Worm (Caenorhabditis elegans) whole organism, mixed stage, embryonic: ENCODE measurements around the gene mca-1.
"Not testable (repeated sequence)": the region's sequence is repeated elsewhere in the genome, so short reads cannot be mapped to it uniquely, and the experiment has no call there.

Experiments used
- M03D4.4 ChIP-seq: sonication (generic microtip); optimal IDR thresholded peaks from 2 replicates; lab custom pipeline; 2017; ENCODE audit warnings: mild to moderate bottlenecking, missing genetic modification characterization, missing compliant biosample characterization
- bed-3 ChIP-seq: fragments of 200-800 bp; sonication (Bioruptor generic); optimal IDR thresholded peaks from 3 replicates; lab custom pipeline; 2018; ENCODE audit warnings: mild to moderate bottlenecking, missing genetic modification characterization, moderate library complexity, missing compliant biosample characterization
- blmp-1 ChIP-seq: fragments of 150-350 bp; optimal IDR thresholded peaks from 2 replicates; lab custom pipeline; 2014; ENCODE audit warnings: missing biosample characterization, missing genetic modification characterization
- ceh-83 ChIP-seq: fragments of 200-800 bp; sonication (Bioruptor generic); optimal IDR thresholded peaks from 2 replicates; lab custom pipeline; 2018; ENCODE audit warnings: mild to moderate bottlenecking, missing genetic modification characterization, missing compliant biosample characterization
- ces-1 ChIP-seq: fragments of 150-350 bp; optimal IDR thresholded peaks from 2 replicates; lab custom pipeline; 2014; ENCODE audit warnings: missing biosample characterization, missing genetic modification reagents, missing genetic modification characterization
- cnd-1 ChIP-seq: fragments of 200-800 bp; sonication (Bioruptor generic); optimal IDR thresholded peaks from 2 replicates; lab custom pipeline; 2018; ENCODE audit warnings: mild to moderate bottlenecking, missing genetic modification characterization, missing compliant biosample characterization
- drap-1 ChIP-seq: fragments of 200-800 bp; sonication (Bioruptor generic); optimal IDR thresholded peaks from 3 replicates; lab custom pipeline; 2018; ENCODE audit warnings: mild to moderate bottlenecking, missing genetic modification characterization, missing compliant biosample characterization
- elt-1 ChIP-seq: sonication (generic microtip); optimal IDR thresholded peaks from 2 replicates; lab custom pipeline; 2017; ENCODE audit warnings: missing genetic modification characterization, mild to moderate bottlenecking, missing compliant biosample characterization, antibody characterized with exemption, moderate library complexity, borderline replicate concordance; ENCODE audit not compliant: insufficient read depth
- elt-3 ChIP-seq: fragments of 150-350 bp; optimal IDR thresholded peaks from 2 replicates; lab custom pipeline; 2014; ENCODE audit warnings: missing biosample characterization, missing genetic modification characterization
- flh-1 ChIP-seq: fragments of 200-800 bp; sonication (Bioruptor generic); optimal IDR thresholded peaks from 2 replicates; lab custom pipeline; 2018; ENCODE audit warnings: mild to moderate bottlenecking, missing genetic modification characterization, moderate library complexity, missing compliant biosample characterization
- ham-2 ChIP-seq: fragments of 200-800 bp; sonication (Bioruptor generic); optimal IDR thresholded peaks from 2 replicates; lab custom pipeline; 2018; ENCODE audit warnings: mild to moderate bottlenecking, missing genetic modification characterization, missing compliant biosample characterization
- hlh-1 ChIP-seq: fragments of 150-350 bp; optimal IDR thresholded peaks from 2 replicates; lab custom pipeline; 2014; ENCODE audit warnings: missing biosample characterization, missing genetic modification reagents, missing genetic modification characterization
- lin-13 ChIP-seq: fragments of 150-350 bp; optimal IDR thresholded peaks from 2 replicates; lab custom pipeline; 2014; ENCODE audit warnings: missing biosample characterization, missing genetic modification characterization
- lin-32 ChIP-seq: fragments of 200-800 bp; sonication (Bioruptor generic); optimal IDR thresholded peaks from 2 replicates; lab custom pipeline; 2018; ENCODE audit warnings: mild to moderate bottlenecking, missing genetic modification characterization, missing compliant biosample characterization
- lsy-2 ChIP-seq: fragments of 150-350 bp; optimal IDR thresholded peaks from 2 replicates; lab custom pipeline; 2014; ENCODE audit warnings: missing biosample characterization, missing genetic modification characterization
- mep-1 ChIP-seq: fragments of 150-350 bp; optimal IDR thresholded peaks from 2 replicates; lab custom pipeline; 2017; ENCODE audit warnings: missing biosample characterization, missing genetic modification reagents, missing genetic modification characterization, inconsistent platforms
- nhr-12 ChIP-seq: fragments of 150-350 bp; optimal IDR thresholded peaks from 2 replicates; lab custom pipeline; 2014; ENCODE audit warnings: missing biosample characterization, missing genetic modification characterization
- nhr-237 ChIP-seq: fragments of 150-350 bp; optimal IDR thresholded peaks from 2 replicates; lab custom pipeline; 2014; ENCODE audit warnings: missing biosample characterization, missing genetic modification characterization
- nhr-28 ChIP-seq: fragments of 150-350 bp; optimal IDR thresholded peaks from 2 replicates; lab custom pipeline; 2014; ENCODE audit warnings: missing biosample characterization, missing genetic modification characterization
- nhr-76 ChIP-seq: sonication (generic microtip); optimal IDR thresholded peaks from 2 replicates; lab custom pipeline; 2017; ENCODE audit warnings: missing biosample characterization, missing genetic modification characterization
- sem-2 ChIP-seq: fragments of 200-800 bp; sonication (Bioruptor generic); optimal IDR thresholded peaks from 2 replicates; lab custom pipeline; 2018; ENCODE audit warnings: mild to moderate bottlenecking, missing genetic modification characterization, missing compliant biosample characterization
- snpc-4 ChIP-seq: fragments of 150-350 bp; optimal IDR thresholded peaks from 2 replicates; lab custom pipeline; 2014; ENCODE audit warnings: missing biosample characterization, missing genetic modification characterization
- sptf-1 ChIP-seq: sonication (generic microtip); optimal IDR thresholded peaks from 2 replicates; lab custom pipeline; 2017; ENCODE audit warnings: mild to moderate bottlenecking, missing genetic modification characterization, moderate library complexity, missing compliant biosample characterization
- tbx-8 ChIP-seq: fragments of 200-800 bp; sonication (Bioruptor generic); optimal IDR thresholded peaks from 2 replicates; lab custom pipeline; 2018; ENCODE audit warnings: mild to moderate bottlenecking, missing genetic modification characterization, moderate library complexity, missing compliant biosample characterization
- unc-120 ChIP-seq: sonication (generic microtip); optimal IDR thresholded peaks from 2 replicates; lab custom pipeline; 2017; ENCODE audit warnings: missing genetic modification characterization, missing compliant biosample characterization; ENCODE audit not compliant: poor library complexity, severe bottlenecking
- unc-39 ChIP-seq: fragments of 150-350 bp; optimal IDR thresholded peaks from 2 replicates; lab custom pipeline; 2014; ENCODE audit warnings: missing biosample characterization, missing genetic modification characterization
- unc-62 ChIP-seq: fragments of 150-350 bp; optimal IDR thresholded peaks from 2 replicates; lab custom pipeline; 2014; ENCODE audit warnings: missing biosample characterization, missing genetic modification reagents, missing genetic modification characterization
- zip-8 ChIP-seq: fragments of 150-350 bp; optimal IDR thresholded peaks from 2 replicates; lab custom pipeline; 2014; ENCODE audit warnings: missing biosample characterization, missing genetic modification characterization
- ztf-11 ChIP-seq: fragments of 150-350 bp; optimal IDR thresholded peaks from 2 replicates; lab custom pipeline; 2014; ENCODE audit warnings: missing biosample characterization, missing genetic modification characterization

Gene mca-1

DNA sequence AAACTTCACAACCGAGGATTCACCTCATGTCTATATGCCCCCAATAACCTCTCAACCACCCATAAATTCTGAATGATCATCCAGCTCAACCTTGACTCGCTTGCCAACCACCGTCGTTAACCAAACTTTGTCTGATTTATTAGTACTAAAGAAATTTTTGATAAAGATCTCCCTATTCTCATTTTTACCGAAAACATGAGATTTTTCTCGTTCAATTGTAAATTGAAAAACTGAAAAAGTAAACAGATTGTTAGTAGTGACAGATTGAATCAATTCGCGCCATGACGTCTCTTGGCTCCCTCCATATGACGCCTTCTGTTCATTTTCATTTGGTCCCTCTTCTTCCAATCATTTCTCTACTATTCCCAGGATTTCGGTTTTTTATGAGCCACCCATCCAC lies 26.8 kb downstream of the mca-1 start:
- TF ChIP-seq hlh-1 (tag; lab: Kevin White, UChicago) (no peak), drap-1 (GFP tag; lab: Kevin White, UChicago) (no peak), bed-3 (GFP tag; lab: Kevin White, UChicago) (no peak), ham-2 (GFP tag; lab: Kevin White, UChicago) (no peak), zip-8 (no peak), flh-1 (GFP tag; lab: Kevin White, UChicago) (no peak), ceh-83 (GFP tag; lab: Kevin White, UChicago) (no peak), nhr-76 (no peak), nhr-28 (tag; lab: Kevin White, UChicago) (no peak)
- TF ChIP-seq, all 35 proteins: peak for 0

ce11 chrIV:9601595-9601994 lies 33.2 kb downstream of the mca-1 start, which contains the start of gene aat-1:
Gene aat-1 (minus strand): TSS chrIV:9601695.
- TF ChIP-seq tbx-8 (GFP tag; lab: Kevin White, UChicago) (no peak), flh-1 (GFP tag; lab: Kevin White, UChicago) (no peak), sptf-1 (tag; lab: Kevin White, UChicago) (no peak), cnd-1 (tag; lab: Kevin White, UChicago) (no peak), M03D4.4 (tag; lab: Kevin White, UChicago) (no peak), lin-32 (GFP tag; lab: Kevin White, UChicago) (no peak), nhr-76 (no peak), elt-1 (no peak), snpc-4 (tag; lab: Kevin White, UChicago) (no peak), lin-13 (tag; lab: Kevin White, UChicago) (no peak), lsy-2 (tag; lab: Kevin White, UChicago) (no peak), unc-62 (GFP tag; lab: Kevin White, UChicago) (no peak), hlh-1 (tag; lab: Kevin White, UChicago) (no peak), mep-1 (tag; lab: Kevin White, UChicago) (no peak)
- TF ChIP-seq, all 35 proteins: peak for 0

DNA sequence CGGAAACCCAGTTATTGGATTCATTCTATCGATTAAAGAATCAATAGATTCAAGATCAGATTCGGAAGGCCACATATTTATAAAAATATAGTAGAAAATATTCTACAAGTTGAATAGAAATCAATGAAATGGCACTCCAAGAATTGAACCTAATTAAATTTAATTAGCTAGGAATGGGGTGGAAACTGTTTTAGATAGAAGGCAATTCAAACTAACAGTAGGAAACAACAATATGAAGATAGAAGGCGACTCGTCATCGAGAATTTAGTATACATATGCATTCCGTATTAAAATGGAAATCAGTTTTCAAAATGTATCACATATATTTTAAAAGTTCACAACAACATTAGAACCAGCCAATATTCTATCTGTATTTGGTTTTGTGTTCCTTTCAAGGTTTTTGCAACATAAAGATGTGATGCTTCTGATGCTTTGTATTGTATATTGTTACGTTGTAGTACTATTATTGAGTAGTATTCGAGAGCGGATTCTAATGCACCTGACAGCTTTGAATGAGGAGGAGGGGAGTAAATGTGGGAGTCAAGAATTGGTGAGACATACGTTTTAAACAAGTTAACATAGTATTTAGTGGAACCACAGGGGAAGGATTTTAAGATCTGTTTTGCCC lies 38.9 kb downstream of the mca-1 start, which contains the start of the genes F27C8.3 and F27C8.2:
Gene F27C8.3, minus strand, starts transcription at position 101 of the 628 bp plus-strand sequence.
Gene F27C8.2, plus strand, starts transcription at position 578 of the 628 bp plus-strand sequence.
- not testable (repeated sequence) for TF ChIP-seq sem-2; blmp-1 (tag; lab: Kevin White, UChicago); unc-120 (tag; lab: Kevin White, UChicago)
- TF ChIP-seq, all 35 proteins: peak for 0; not testable (repeated sequence) for 35

ce11 chrIV:9593456-9593855 lies 41.3 kb downstream of the mca-1 start, which contains the start of gene spp-18:
Gene spp-18 (plus strand): TSS chrIV:9593712.
- no peak for TF ChIP-seq sem-2
- no peak for TF ChIP-seq snpc-4 (tag; lab: Kevin White, UChicago)
- TF ChIP-seq elt-1: no peak

DNA sequence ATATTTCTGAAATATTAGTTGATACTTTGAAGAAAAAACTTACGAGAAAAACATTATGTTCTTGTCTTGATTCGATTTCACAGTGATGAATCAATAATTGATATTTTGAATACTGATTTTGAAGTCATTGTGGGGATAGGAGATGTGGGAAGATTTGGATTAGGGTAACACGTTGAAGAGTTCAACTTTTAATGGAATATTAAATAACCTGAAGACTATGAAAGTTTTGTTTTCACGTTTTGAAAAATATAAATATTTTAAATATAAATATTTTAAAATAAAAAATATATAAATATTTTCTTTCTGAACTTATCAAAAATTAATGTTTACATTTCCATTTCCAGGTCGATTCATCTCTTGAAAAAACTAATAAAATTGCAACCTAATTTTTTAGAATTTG lies 42.3 kb downstream of the mca-1 start, which contains the start of gene pei-1:
Gene pei-1, minus strand, starts transcription at position 101 of the 400 bp plus-strand sequence.
- TF ChIP-seq tbx-8 (GFP tag; lab: Kevin White, UChicago) (no peak), ces-1 (GFP tag; lab: Kevin White, UChicago) (no peak), blmp-1 (tag; lab: Kevin White, UChicago) (no peak), ztf-11 (no peak)
- TF ChIP-seq, all 35 proteins: peak for 0

ce11 chrIV:9588784-9589457 lies 45.8 kb downstream of the mca-1 start, which contains the start of gene trcs-1:
Gene trcs-1 (minus strand): TSS chrIV:9588834.
- TF ChIP-seq mep-1 (tag; lab: Kevin White, UChicago): no peak
- no peak for TF ChIP-seq ces-1 (GFP tag; lab: Kevin White, UChicago)
- no peak for TF ChIP-seq ztf-11
- TF ChIP-seq unc-39: no peak
- TF ChIP-seq unc-62 (GFP tag; lab: Kevin White, UChicago): no peak
- no peak for TF ChIP-seq M03D4.4 (tag; lab: Kevin White, UChicago)
- no peak for TF ChIP-seq lsy-2 (tag; lab: Kevin White, UChicago)
- no peak for TF ChIP-seq elt-3 (tag; lab: Kevin White, UChicago)
- no peak for TF ChIP-seq zip-8
- TF ChIP-seq nhr-12 (tag; lab: Kevin White, UChicago): no peak
- no peak for TF ChIP-seq nhr-28 (tag; lab: Kevin White, UChicago)
- TF ChIP-seq cnd-1 (tag; lab: Kevin White, UChicago): no peak
- TF ChIP-seq ceh-83 (GFP tag; lab: Kevin White, UChicago): no peak
- TF ChIP-seq unc-120 (tag; lab: Kevin White, UChicago): no peak
- TF ChIP-seq sem-2: no peak
- TF ChIP-seq nhr-76: no peak
- no peak for TF ChIP-seq tbx-8 (GFP tag; lab: Kevin White, UChicago)
- TF ChIP-seq nhr-237: no peak
- TF ChIP-seq elt-1: no peak
